Fruit fly (Drosophila melanogaster): ENCODE results near the gene NimA.

Gene NimA

DNA sequence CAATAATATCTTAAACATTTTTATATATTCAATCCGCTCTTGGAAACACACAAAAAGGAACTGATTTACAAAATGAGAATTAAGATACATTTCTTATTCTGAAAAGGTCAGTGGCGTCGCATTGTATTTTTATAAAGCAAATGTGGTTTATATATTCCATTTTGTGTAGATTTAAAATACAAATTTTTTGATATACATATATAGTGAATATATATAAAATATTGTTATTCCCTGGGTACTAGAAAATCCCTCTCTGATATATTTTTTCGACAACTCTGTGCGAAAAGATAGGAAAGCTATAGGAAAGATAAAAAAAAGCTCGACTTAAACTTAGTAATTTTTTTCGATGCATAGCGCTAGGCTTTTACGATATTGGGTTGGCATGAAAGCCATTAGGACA is 26.0 kb upstream of the NimA start, which contains the start of gene CG42711:
CG42711 (minus strand) TSS at position 45 of the 400 bp plus-strand sequence.
- TF ChIP-seq gro (GFP tag; optimal IDR thresholded peaks at IDR 0.05), result no peak
- TF ChIP-seq aop (GFP tag; IDR thresholded peaks at IDR 0.05), result no peak
- no peak for TF ChIP-seq Dp (GFP tag; optimal IDR thresholded peaks at IDR 0.05)
- no peak for TF ChIP-seq Awh (GFP tag; IDR thresholded peaks at IDR 0.05)
- TF ChIP-seq CG10431 (GFP tag; optimal IDR thresholded peaks at IDR 0.05), result no peak
- TF ChIP-seq CG11504 (tag; optimal IDR thresholded peaks at IDR 0.05), result peak; percentile 6
- no peak for TF ChIP-seq CG12219 (GFP tag; optimal IDR thresholded peaks at IDR 0.05)
- peak; percentile 72 for TF ChIP-seq Drgx (GFP tag; IDR thresholded peaks at IDR 0.05)
- TF ChIP-seq CG31441 (GFP tag; IDR thresholded peaks at IDR 0.05), result no peak
- TF ChIP-seq gem (tag; optimal IDR thresholded peaks at IDR 0.05), result peak; percentile 23
- no peak for TF ChIP-seq Aef1 (GFP tag; IDR thresholded peaks at IDR 0.05)
- TF ChIP-seq Sox102F (GFP tag; optimal IDR thresholded peaks at IDR 0.05), result peak; percentile 25

DNA sequence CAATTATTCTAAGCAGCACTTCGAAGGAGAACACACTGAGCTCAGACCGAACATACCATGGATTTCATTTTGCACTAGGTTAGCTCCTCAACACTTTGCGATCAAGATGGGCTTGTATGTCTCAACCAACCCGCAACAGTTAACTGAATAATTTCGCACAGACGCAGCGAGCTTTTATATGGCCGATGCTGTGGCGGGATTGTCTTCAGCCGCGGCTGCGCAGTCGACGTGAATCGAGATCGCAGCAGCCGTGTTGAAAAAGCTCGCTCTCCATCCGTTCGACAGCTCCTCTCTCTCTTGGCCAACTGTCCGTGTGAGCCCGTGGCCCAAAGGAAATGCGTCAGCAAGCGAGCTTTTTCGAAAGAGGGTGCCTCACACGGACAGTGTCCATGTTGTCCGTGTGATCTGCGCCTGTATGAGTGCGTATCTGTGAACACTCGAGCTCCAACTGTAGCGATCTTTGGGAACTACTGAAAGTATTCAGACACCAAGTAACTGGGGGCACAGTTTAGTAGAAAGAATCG is 22.7 kb upstream of the NimA start, which contains the start of gene Vajk2:
Vajk2 (minus strand) TSS at position 151 of the 524 bp plus-strand sequence.
- 0 out of 2 replicates have a peak, but pooled peaks have one; percentile 14 for TF ChIP-seq seq (GFP tag; IDR thresholded peaks at IDR 0.05)
- TF ChIP-seq chinmo (GFP tag; IDR thresholded peaks at IDR 0.05; ENCODE audit: partially characterized antibody), result 0 out of 4 replicates have a peak, but pooled peaks have one; percentile 61
- TF ChIP-seq Hey (tag; optimal IDR thresholded peaks at IDR 0.05), result no peak
- peak; percentile 31 for TF ChIP-seq cg (GFP tag; optimal IDR thresholded peaks at IDR 0.05)
- no peak for TF ChIP-seq Taf1 (GFP tag; IDR thresholded peaks at IDR 0.05)
- TF ChIP-seq CG31224 (GFP tag; IDR thresholded peaks at IDR 0.05), result 0 out of 2 replicates have a peak, but pooled peaks have one; percentile 13
- 0 out of 2 replicates have a peak, but pooled peaks have one; percentile 34 for TF ChIP-seq CG17612 (GFP tag; IDR thresholded peaks at IDR 0.05)
- TF ChIP-seq Adf1 (GFP tag; IDR thresholded peaks at IDR 0.05), result peak; percentile 68
- peak; percentile 58; the same call in 1 of the 3 replicates for TF ChIP-seq CG6175 (GFP tag; IDR thresholded peaks at IDR 0.05)
- TF ChIP-seq Trl (optimal IDR thresholded peaks at IDR 0.05), result peak in 1 of 2 experiments; percentile 9
- TF ChIP-seq Trl (GFP tag; optimal IDR thresholded peaks at IDR 0.05), result no peak

dm6 chr2L:13947476-13947875 is 9.9 kb upstream of the NimA start, which contains the start of gene Vajk3:
Vajk3 (minus strand) TSS chr2L:13947476.
- TF ChIP-seq CG11093 (GFP tag; IDR thresholded peaks at IDR 0.05) (no peak), CG2712 (tag; optimal IDR thresholded peaks at IDR 0.05) (no peak), Ets65A (GFP tag) (peak; percentile 17), kni (GFP tag; optimal IDR thresholded peaks at IDR 0.05) (no peak), Eip74EF (GFP tag; optimal IDR thresholded peaks at IDR 0.05) (peak in 1 of 2 experiments; percentile 18), CG13296 (GFP tag; optimal IDR thresholded peaks at IDR 0.05) (peak; percentile 16), fd3F (GFP tag; optimal IDR thresholded peaks at IDR 0.05) (no peak), Ets97D (GFP tag; optimal IDR thresholded peaks at IDR 0.05) (no peak), cg (GFP tag; optimal IDR thresholded peaks at IDR 0.05) (peak; percentile 67), CG13894 (tag; optimal IDR thresholded peaks at IDR 0.05) (peak; percentile 3), CG8290 (GFP tag; optimal IDR thresholded peaks at IDR 0.05) (no peak), CG8290 (tag; optimal IDR thresholded peaks at IDR 0.05) (peak in 1 of 2 experiments; percentile 0), CkIIα-i1 (GFP tag; IDR thresholded peaks at IDR 0.05) (no peak)

dm6 chr2L:13949789-13950188 is 7.5 kb upstream of the NimA start:
- no peak for TF ChIP-seq pita (GFP tag; optimal IDR thresholded peaks at IDR 0.05)
- peak; percentile 90 for TF ChIP-seq Blimp-1 (GFP tag; optimal IDR thresholded peaks at IDR 0.05)
- TF ChIP-seq CG18619 (GFP tag; optimal IDR thresholded peaks at IDR 0.05), result no peak
- TF ChIP-seq Side (GFP tag; optimal IDR thresholded peaks at IDR 0.05), result no peak
- TF ChIP-seq Optix (GFP tag; IDR thresholded peaks at IDR 0.05), result 0 out of 3 replicates have a peak, but pooled peaks have one; percentile 8
- TF ChIP-seq CG1603 (tag; optimal IDR thresholded peaks at IDR 0.05), result no peak
- no peak for TF ChIP-seq luna (GFP tag; optimal IDR thresholded peaks at IDR 0.05)
